Fruit fly (Drosophila melanogaster): ENCODE data around the gene GstD10.

dm6 chr3R:12382563-12382962 is 17.0 kb upstream of the GstD10 start, which contains the start of gene CG10035:
- TF ChIP-seq Hr83 (GFP tag; optimal IDR thresholded peaks at IDR 0.05; ENCODE audit: poor library complexity, severe bottlenecking), result no peak
- TF ChIP-seq N (GFP tag; optimal IDR thresholded peaks at IDR 0.05), result no peak
- no peak for TF ChIP-seq psq (GFP tag; optimal IDR thresholded peaks at IDR 0.05)
- TF ChIP-seq Myc (optimal IDR thresholded peaks at IDR 0.05), result no peak
- TF ChIP-seq Mio (GFP tag; optimal IDR thresholded peaks at IDR 0.05), result no peak
- no peak for TF ChIP-seq h (GFP tag; optimal IDR thresholded peaks at IDR 0.05)
- no peak for TF ChIP-seq CG32264 (GFP tag; optimal IDR thresholded peaks at IDR 0.05)
- no peak for TF ChIP-seq CrebA (GFP tag; optimal IDR thresholded peaks at IDR 0.05; ENCODE audit: borderline replicate concordance)
- no peak for TF ChIP-seq foxo (GFP tag; optimal IDR thresholded peaks at IDR 0.05)
- no peak for TF ChIP-seq sage (GFP tag; optimal IDR thresholded peaks at IDR 0.05)
- TF ChIP-seq br (GFP tag; optimal IDR thresholded peaks at IDR 0.05), result no peak
